Worm (Caenorhabditis elegans) whole organism, early embryonic: Measurements from ENCODE around the gene str-115.

Experiments used
- ama-1 ChIP-seq: fragments of 150-350 bp; optimal IDR thresholded peaks from 2 replicates; lab custom pipeline; 2014
- flt-1 ChIP-seq: fragments of 200-800 bp; sonication (Bioruptor generic); IDR thresholded peaks from 2 replicates; pipeline ENCODE4 v1.3.6; 2022; ENCODE audit warnings: missing genetic modification characterization, missing compliant biosample characterization
- hmbx-1 ChIP-seq: sonication (generic microtip); optimal IDR thresholded peaks from 2 replicates; lab custom pipeline; 2016; ENCODE audit warnings: mild to moderate bottlenecking, missing genetic modification characterization, missing compliant biosample characterization
- tbx-37 ChIP-seq: fragments of 200-800 bp; sonication (Bioruptor generic); conservative IDR thresholded peaks from 2 replicates; pipeline ENCODE4 v1.3.6; 2022; ENCODE audit warnings: missing genetic modification reagents, missing genetic modification characterization, missing compliant biosample characterization

DNA sequence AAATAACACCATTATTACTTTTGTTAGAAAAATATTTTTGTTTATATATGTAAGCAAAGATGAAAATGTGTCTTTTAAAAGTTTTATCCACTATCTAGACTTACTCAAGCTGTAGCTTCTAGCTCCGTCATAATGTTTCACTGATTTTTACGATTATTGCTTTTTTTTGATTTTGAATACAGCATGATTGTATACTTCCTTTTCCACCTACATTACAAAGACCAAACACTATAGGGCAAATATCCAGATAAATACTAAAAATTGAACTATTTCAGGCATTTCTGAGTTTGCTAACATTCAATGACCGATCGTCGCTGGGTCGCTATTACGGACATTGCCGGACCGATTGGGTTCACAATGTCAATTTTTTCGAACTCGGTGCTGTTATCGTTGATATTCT is 2.2 kb upstream of the str-115 start, which contains the start of gene str-116:
- TF ChIP-seq ama-1 = no peak
- no peak for TF ChIP-seq flt-1 (GFP tag; lab: Robert Waterston, UW)
- TF ChIP-seq tbx-37 (GFP tag; lab: Robert Waterston, UW) = no peak
- TF ChIP-seq hmbx-1 (tag; lab: Kevin White, UChicago) = no peak
